Worm (Caenorhabditis elegans) whole organism, L4/young adult: Measurements from ENCODE around the gene F58A4.1.

Source experiments
- W03F9.2 ChIP-seq: fragments of 150-350 bp; optimal IDR thresholded peaks from 2 replicates; lab custom pipeline; 2014; ENCODE audit warnings: missing biosample characterization, missing genetic modification characterization
- dao-5 ChIP-seq: sonication (generic microtip); optimal IDR thresholded peaks from 2 replicates; lab custom pipeline; 2016; ENCODE audit warnings: missing genotype, missing genetic modification characterization, moderate library complexity, missing compliant biosample characterization
- him-1 ChIP-seq: sonication (generic microtip); optimal IDR thresholded peaks from 2 replicates; lab custom pipeline; 2016; ENCODE audit warnings: missing genotype, missing genetic modification reagents, missing genetic modification characterization, missing compliant biosample characterization

DNA sequence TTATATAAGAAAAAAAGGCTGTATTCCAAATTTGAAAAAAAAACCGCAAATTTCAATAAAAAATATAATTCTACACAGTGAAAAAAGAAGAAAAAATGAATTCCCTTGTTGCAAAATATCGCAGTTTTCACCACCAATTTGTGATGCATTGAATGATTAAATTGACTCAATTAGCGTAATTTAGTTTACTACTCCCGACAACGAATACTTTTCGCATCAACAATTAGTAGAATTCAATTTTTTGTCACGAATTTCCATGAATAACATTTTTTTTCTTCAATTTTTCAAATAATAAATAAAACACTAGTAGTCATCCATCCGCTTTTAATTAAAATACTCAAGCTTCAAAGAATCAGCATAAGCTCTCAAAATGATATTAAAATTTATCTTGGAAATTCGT lies 13.0 kb upstream of the F58A4.1 start:
- TF ChIP-seq him-1 (tag; lab: Kevin White, UChicago) (no peak), dao-5 (tag; lab: Kevin White, UChicago) (no peak), W03F9.2 (no peak)
